Worm (Caenorhabditis elegans) whole organism, young adult: ENCODE results near the gene K12B6.4.
A peak's percentile ranks its signal among the peaks of the same experiment; 100 is the strongest.

Experiments
- F49E8.2 ChIP-seq: sonication (generic microtip); optimal IDR thresholded peaks from 3 replicates; lab custom pipeline; 2017; ENCODE audit warnings: missing genetic modification characterization, mild to moderate bottlenecking, missing compliant biosample characterization, antibody characterized with exemption, moderate library complexity; ENCODE audit not compliant: insufficient read depth
- F52B5.7 ChIP-seq: sonication (generic microtip); optimal IDR thresholded peaks from 2 replicates; lab custom pipeline; 2016; ENCODE audit warnings: mild to moderate bottlenecking, missing genetic modification characterization, missing compliant biosample characterization
- ama-1 ChIP-seq, 3 experiments: fragments of 150-350 bp in 1 of 3; sonication (generic microtip) in 2 of 3; optimal IDR thresholded peaks; 2 replicates each; lab custom pipeline; 2014 to 2018; ENCODE audit warnings: missing biosample characterization in 2 of 3, missing genetic modification characterization in 2 of 3, missing genetic modification reagents in 2 of 3
- bed-1 ChIP-seq: fragments of 200-800 bp; sonication (Bioruptor generic); IDR thresholded peaks from 2 replicates; pipeline ENCODE4 v1.3.6; 2022; ENCODE audit warnings: missing genetic modification reagents, missing genetic modification characterization, missing compliant biosample characterization
- dox-1 ChIP-seq: fragments of 200-800 bp; sonication (Bioruptor generic); IDR thresholded peaks from 2 replicates; pipeline ENCODE4 v1.3.6; 2022; ENCODE audit warnings: missing genetic modification reagents, missing genetic modification characterization, missing compliant biosample characterization
- hrde-1 ChIP-seq: sonication (generic microtip); optimal IDR thresholded peaks from 2 replicates; lab custom pipeline; 2016; ENCODE audit warnings: missing genetic modification characterization, mild to moderate bottlenecking, missing compliant biosample characterization, moderate library complexity, missing genotype, missing genetic modification reagents, borderline replicate concordance
- lsl-1 ChIP-seq: fragments of 200-800 bp; sonication (Bioruptor generic); optimal IDR thresholded peaks from 2 replicates; lab custom pipeline; 2018; ENCODE audit warnings: mild to moderate bottlenecking, missing genetic modification characterization, moderate library complexity, missing compliant biosample characterization
- mel-28 ChIP-seq: sonication (generic microtip); optimal IDR thresholded peaks from 2 replicates; lab custom pipeline; 2016; ENCODE audit warnings: borderline replicate concordance, mild to moderate bottlenecking, missing genetic modification characterization, missing compliant biosample characterization
- nfyb-1 ChIP-seq: fragments of 200-800 bp; sonication (Bioruptor generic); IDR thresholded peaks from 2 replicates; pipeline ENCODE4 v1.3.6; 2022; ENCODE audit warnings: missing genetic modification reagents, missing genetic modification characterization, missing compliant biosample characterization
- tbp1 ChIP-seq: fragments of 200-800 bp; sonication (Bioruptor generic); optimal IDR thresholded peaks from 2 replicates; lab custom pipeline; 2018; ENCODE audit warnings: mild to moderate bottlenecking, missing genetic modification characterization, missing compliant biosample characterization
- unc-62 ChIP-seq: fragments of 150-350 bp; optimal IDR thresholded peaks from 2 replicates; lab custom pipeline; 2014; ENCODE audit warnings: missing biosample characterization, missing genetic modification reagents, missing genetic modification characterization

ce11 chrV:6276205-6276604 is 4.9 kb downstream of the K12B6.4 start, which contains the start of gene F31F7.1:
- no peak for TF ChIP-seq F49E8.2 (tag; lab: Kevin White, UChicago)
- no peak for TF ChIP-seq unc-62 (GFP tag; lab: Kevin White, UChicago)
- TF ChIP-seq F52B5.7 (tag; lab: Kevin White, UChicago) = no peak
- TF ChIP-seq tbp1 (GFP tag; lab: Kevin White, UChicago) = peak; percentile 49
- no peak for TF ChIP-seq hrde-1 (tag; lab: Kevin White, UChicago)
- peak; percentile 56 for TF ChIP-seq dox-1 (GFP tag; lab: Robert Waterston, UW)
- TF ChIP-seq nfyb-1 (GFP tag; lab: Robert Waterston, UW) = no peak
- no peak for TF ChIP-seq mel-28 (tag; lab: Kevin White, UChicago)
- no peak for TF ChIP-seq bed-1 (GFP tag; lab: Robert Waterston, UW)
- no peak for TF ChIP-seq lsl-1 (GFP tag; lab: Kevin White, UChicago)
- peak; percentile 77 for TF ChIP-seq ama-1 (optimal IDR thresholded peaks at IDR 0.05; lab: Kevin White, UChicago)
- TF ChIP-seq ama-1 (GFP tag; optimal IDR thresholded peaks at IDR 0.05; lab: Kevin White, UChicago) = no peak
